Fruit fly (Drosophila melanogaster) whole organism: ENCODE data around the gene Gr28b.

Experiments
- CG8478 ChIP-seq: fragments of >200 bp; optimal IDR thresholded peaks from 2 replicates; lab custom pipeline; 2018; ENCODE audit warnings: inconsistent platforms
- Dll ChIP-seq: fragments of >200 bp; optimal IDR thresholded peaks from 2 replicates; lab custom pipeline; 2017
- pan ChIP-seq: fragments of >200 bp; optimal IDR thresholded peaks from 2 replicates; lab custom pipeline; 2017
- usp ChIP-seq: fragments of >200 bp; optimal IDR thresholded peaks from 2 replicates; lab custom pipeline; 2017; ENCODE audit warnings: missing biosample characterization, missing genetic modification characterization, mixed read lengths

- TF ChIP-seq usp (GFP tag; lab: Kevin White, UChicago) (no peak), pan (lab: Kevin White, UChicago) (no peak), Dll (lab: Kevin White, UChicago) (no peak), CG8478 (no peak)
These were observed 27.9 kb downstream of the Gr28b start for dm6 chr2L:7433957-7434736.
